Worm (Caenorhabditis elegans) whole organism, dauer: Measurements from ENCODE around the gene C14C10.1.

Experiments used
- unc-62 ChIP-seq: sonication (generic microtip); optimal IDR thresholded peaks from 2 replicates; lab custom pipeline; 2017; ENCODE audit warnings: missing biosample characterization, missing genetic modification reagents, missing genetic modification characterization

Gene C14C10.1

ce11 chrV:12588030-12588429 lies at the start of gene C14C10.1:
TSS of gene C14C10.1 (plus strand) at chrV:12588330.
- TF ChIP-seq unc-62, result no peak

- no peak for TF ChIP-seq unc-62
These were observed 48.9 kb upstream of the C14C10.1 start for ce11 chrV:12538984-12539852.

ce11 chrV:12540018-12540417 lies 48.1 kb upstream of the C14C10.1 start:
- TF ChIP-seq unc-62, result no peak

- TF ChIP-seq unc-62, result no peak
These were observed 47.4 kb upstream of the C14C10.1 start, which contains the start of gene F45D3.2 for ce11 chrV:12540739-12541138. TSS of gene F45D3.2 (plus strand) at chrV:12541039.

- TF ChIP-seq unc-62, result no peak
These were observed 46.9 kb upstream of the C14C10.1 start for ce11 chrV:12541207-12541606.

ce11 chrV:12542683-12543319 lies 45.3 kb upstream of the C14C10.1 start:
- no peak for TF ChIP-seq unc-62

- TF ChIP-seq unc-62, result no peak
These were observed 39.3 kb upstream of the C14C10.1 start for ce11 chrV:12548830-12549229.

ce11 chrV:12549604-12550003 lies 38.5 kb upstream of the C14C10.1 start:
- no peak for TF ChIP-seq unc-62

- no peak for TF ChIP-seq unc-62
These were observed 38.0 kb upstream of the C14C10.1 start, which contains the start of gene F45D3.3 for ce11 chrV:12550036-12550626. TSS of gene F45D3.3 (minus strand) at chrV:12550385.

- TF ChIP-seq unc-62, result no peak
These were observed 37.4 kb upstream of the C14C10.1 start for ce11 chrV:12550755-12551154.

ce11 chrV:12551638-12552478 lies 36.3 kb upstream of the C14C10.1 start:
- no peak for TF ChIP-seq unc-62

ce11 chrV:12552671-12553212 lies 35.4 kb upstream of the C14C10.1 start, which contains the start of gene F45D3.4:
TSS of gene F45D3.4 (minus strand) at chrV:12553191.
- TF ChIP-seq unc-62, result no peak

- no peak for TF ChIP-seq unc-62
These were observed 34.8 kb upstream of the C14C10.1 start for ce11 chrV:12553286-12553725.

- TF ChIP-seq unc-62, result no peak
These were observed 33.7 kb upstream of the C14C10.1 start for ce11 chrV:12554172-12555031.

ce11 chrV:12555872-12556271 lies 32.3 kb upstream of the C14C10.1 start:
- no peak for TF ChIP-seq unc-62
